Fruit fly (Drosophila melanogaster) whole organism, prepupa: ENCODE results near the gene gwl.
A peak's percentile ranks its signal among the peaks of the same experiment; 100 is the strongest.

ENCODE experiments used
- Blimp-1 ChIP-seq: fragments of 200-800 bp; sonication (Bioruptor generic); optimal IDR thresholded peaks from 3 replicates; lab custom pipeline; 2017; ENCODE audit warnings: missing biosample characterization, missing genetic modification characterization, mild to moderate bottlenecking, moderate library complexity, missing genetic modification reagents
- CG11294 ChIP-seq: fragments of 200-800 bp; sonication (Bioruptor generic); IDR thresholded peaks from 2 replicates; pipeline ENCODE4 v1.3.6; 2022; ENCODE audit warnings: missing biosample characterization, missing genetic modification characterization
- CG11762 ChIP-seq: fragments of 200-800 bp; sonication (Bioruptor generic); optimal IDR thresholded peaks from 3 replicates; lab custom pipeline; 2016; ENCODE audit warnings: missing biosample characterization, missing genetic modification characterization; ENCODE audit not compliant: insufficient read depth
- CG11902 ChIP-seq: fragments of 200-800 bp; sonication (Bioruptor generic); optimal IDR thresholded peaks from 3 replicates; lab custom pipeline; 2016; ENCODE audit warnings: missing biosample characterization, missing genetic modification characterization
- CG15336 ChIP-seq: fragments of 200-800 bp; sonication (Bioruptor generic); IDR thresholded peaks from 2 replicates; pipeline ENCODE4 v1.3.6; 2022; ENCODE audit warnings: missing biosample characterization, missing genetic modification characterization
- CG1621 ChIP-seq: fragments of 200-800 bp; sonication (Bioruptor generic); optimal IDR thresholded peaks from 3 replicates; lab custom pipeline; 2018; ENCODE audit warnings: missing biosample characterization, mild to moderate bottlenecking, missing genetic modification characterization
- CG16779 ChIP-seq: fragments of 200-800 bp; sonication (Bioruptor generic); optimal IDR thresholded peaks from 3 replicates; lab custom pipeline; 2017; ENCODE audit warnings: missing biosample characterization, mild to moderate bottlenecking, missing genetic modification characterization
- CG3032 ChIP-seq: fragments of 200-800 bp; optimal IDR thresholded peaks from 2 replicates; lab custom pipeline; 2019; ENCODE audit warnings: missing biosample characterization, mild to moderate bottlenecking, missing genetic modification characterization, moderate library complexity
- CG31627 ChIP-seq: fragments of 200-800 bp; sonication (Bioruptor generic); optimal IDR thresholded peaks from 3 replicates; lab custom pipeline; 2016; ENCODE audit warnings: missing biosample characterization, missing genetic modification characterization
- CG32006 ChIP-seq: fragments of 200-800 bp; sonication (Bioruptor generic); optimal IDR thresholded peaks from 3 replicates; lab custom pipeline; 2017; ENCODE audit warnings: missing biosample characterization, mild to moderate bottlenecking, missing genetic modification characterization
- CG34406 ChIP-seq: fragments of 200-800 bp; sonication (Bioruptor generic); optimal IDR thresholded peaks from 3 replicates; lab custom pipeline; 2016; ENCODE audit warnings: missing biosample characterization, missing genetic modification characterization
- CG4318 ChIP-seq: fragments of 200-800 bp; sonication (Bioruptor generic); optimal IDR thresholded peaks from 3 replicates; lab custom pipeline; 2017; ENCODE audit warnings: missing biosample characterization, mild to moderate bottlenecking, missing genetic modification characterization
- CG6163 ChIP-seq: fragments of 200-800 bp; sonication (Bioruptor generic); IDR thresholded peaks from 3 replicates; pipeline ENCODE4 v1.3.6; 2022; ENCODE audit warnings: missing biosample characterization, missing genetic modification characterization
- CG6276 ChIP-seq: fragments of 200-800 bp; sonication (Bioruptor generic); optimal IDR thresholded peaks from 2 replicates; lab custom pipeline; 2017; ENCODE audit warnings: missing biosample characterization, mild to moderate bottlenecking, missing genetic modification characterization
- CG6792 ChIP-seq: fragments of 200-800 bp; sonication (Bioruptor generic); optimal IDR thresholded peaks from 3 replicates; lab custom pipeline; 2016; ENCODE audit warnings: missing biosample characterization, missing genetic modification characterization
- CG6808 ChIP-seq: fragments of 200-800 bp; sonication (Bioruptor generic); optimal IDR thresholded peaks from 3 replicates; lab custom pipeline; 2017; ENCODE audit warnings: missing biosample characterization, missing genetic modification characterization, mild to moderate bottlenecking, moderate library complexity, missing genetic modification reagents
- CG6854 ChIP-seq: fragments of 200-800 bp; sonication (Bioruptor generic); optimal IDR thresholded peaks from 2 replicates; lab custom pipeline; 2017; ENCODE audit warnings: missing biosample characterization, mild to moderate bottlenecking, missing genetic modification characterization
- CG7368 ChIP-seq: fragments of 200-800 bp; sonication (Bioruptor generic); optimal IDR thresholded peaks from 3 replicates; lab custom pipeline; 2016; ENCODE audit warnings: missing biosample characterization, missing genetic modification characterization
- CG8119 ChIP-seq: fragments of 200-800 bp; sonication (Bioruptor generic); IDR thresholded peaks from 3 replicates; pipeline ENCODE4 v1.3.6; 2022; ENCODE audit warnings: missing biosample characterization, missing genetic modification characterization
- CG8319 ChIP-seq: fragments of 200-800 bp; sonication (Bioruptor generic); optimal IDR thresholded peaks from 3 replicates; lab custom pipeline; 2016; ENCODE audit warnings: missing biosample characterization, missing genetic modification characterization
- CG8632 ChIP-seq: fragments of 200-800 bp; sonication (Bioruptor generic); optimal IDR thresholded peaks from 3 replicates; lab custom pipeline; 2016; ENCODE audit warnings: missing biosample characterization, missing genetic modification characterization
- Eip75B ChIP-seq: fragments of 200-800 bp; sonication (Bioruptor generic); optimal IDR thresholded peaks from 3 replicates; lab custom pipeline; 2016; ENCODE audit warnings: missing biosample characterization, missing genetic modification characterization
- Eip93F ChIP-seq: fragments of 200-800 bp; sonication (Bioruptor generic); optimal IDR thresholded peaks from 2 replicates; lab custom pipeline; 2016; ENCODE audit warnings: missing biosample characterization, mild to moderate bottlenecking, missing genetic modification characterization
- Ets96B ChIP-seq: fragments of 200-800 bp; optimal IDR thresholded peaks from 2 replicates; lab custom pipeline; 2019; ENCODE audit warnings: missing biosample characterization, mild to moderate bottlenecking, missing genetic modification characterization, moderate library complexity
- Gug ChIP-seq: fragments of 200-800 bp; sonication (Bioruptor generic); IDR thresholded peaks from 2 replicates; pipeline ENCODE4 v1.3.6; 2022; ENCODE audit warnings: missing biosample characterization, missing genetic modification characterization
- Hr39 ChIP-seq: fragments of 200-800 bp; sonication (Bioruptor generic); optimal IDR thresholded peaks from 2 replicates; lab custom pipeline; 2016; ENCODE audit warnings: missing biosample characterization, missing genetic modification characterization
- Hr4 ChIP-seq: fragments of 200-800 bp; sonication (Bioruptor generic); optimal IDR thresholded peaks from 3 replicates; lab custom pipeline; 2016; ENCODE audit warnings: missing biosample characterization, missing genetic modification characterization
- Lpt ChIP-seq: fragments of 200-800 bp; sonication (Bioruptor generic); optimal IDR thresholded peaks from 3 replicates; lab custom pipeline; 2016; ENCODE audit warnings: missing biosample characterization, missing genetic modification characterization
- Met ChIP-seq: fragments of 200-800 bp; sonication (Bioruptor generic); optimal IDR thresholded peaks from 3 replicates; lab custom pipeline; 2016; ENCODE audit warnings: missing biosample characterization, missing genetic modification characterization
- OdsH ChIP-seq: fragments of 200-800 bp; sonication (Bioruptor generic); optimal IDR thresholded peaks from 3 replicates; lab custom pipeline; 2016; ENCODE audit warnings: missing biosample characterization, missing genetic modification characterization
- Smox ChIP-seq: fragments of 200-800 bp; sonication (Bioruptor generic); optimal IDR thresholded peaks from 3 replicates; lab custom pipeline; 2016; ENCODE audit warnings: missing biosample characterization, missing genetic modification characterization
- Sox102F ChIP-seq: fragments of 200-800 bp; sonication (Bioruptor generic); optimal IDR thresholded peaks from 2 replicates; lab custom pipeline; 2016; ENCODE audit warnings: missing biosample characterization, mild to moderate bottlenecking, missing genetic modification characterization
- Sox14 ChIP-seq: fragments of 200-800 bp; sonication (Bioruptor generic); optimal IDR thresholded peaks from 3 replicates; lab custom pipeline; 2016; ENCODE audit warnings: missing biosample characterization, missing genetic modification characterization
- achi ChIP-seq: fragments of 200-800 bp; sonication (Bioruptor generic); optimal IDR thresholded peaks from 3 replicates; lab custom pipeline; 2016; ENCODE audit warnings: missing biosample characterization, missing genetic modification characterization
- acj6 ChIP-seq: fragments of 200-800 bp; sonication (Bioruptor generic); optimal IDR thresholded peaks from 3 replicates; lab custom pipeline; 2016; ENCODE audit warnings: missing biosample characterization, missing genetic modification characterization
- dac ChIP-seq: fragments of 200-800 bp; sonication (Bioruptor generic); optimal IDR thresholded peaks from 2 replicates; lab custom pipeline; 2017; ENCODE audit warnings: missing biosample characterization, mild to moderate bottlenecking, missing genetic modification characterization
- esn ChIP-seq: fragments of 200-800 bp; sonication (Bioruptor generic); optimal IDR thresholded peaks from 2 replicates; lab custom pipeline; 2016; ENCODE audit warnings: missing biosample characterization, mild to moderate bottlenecking, missing genetic modification characterization, moderate library complexity
- fd59A ChIP-seq: fragments of 200-800 bp; sonication (Bioruptor generic); optimal IDR thresholded peaks from 2 replicates; lab custom pipeline; 2017; ENCODE audit warnings: missing biosample characterization, mild to moderate bottlenecking, missing genetic modification characterization, missing genetic modification reagents
- fd85E ChIP-seq: fragments of 200-800 bp; sonication (Bioruptor generic); optimal IDR thresholded peaks from 3 replicates; lab custom pipeline; 2016; ENCODE audit warnings: missing biosample characterization, missing genetic modification characterization
- lz ChIP-seq: fragments of 200-800 bp; sonication (Bioruptor generic); optimal IDR thresholded peaks from 3 replicates; lab custom pipeline; 2016; ENCODE audit warnings: missing biosample characterization, missing genetic modification characterization
- salr ChIP-seq, 2 experiments: fragments of 200-800 bp; sonication (Bioruptor generic); optimal IDR thresholded peaks; 3 replicates each; lab custom pipeline; 2016 to 2018; ENCODE audit warnings: missing biosample characterization in 2 of 2, missing genetic modification characterization in 2 of 2, mild to moderate bottlenecking in 1 of 2
- spab ChIP-seq: fragments of 200-800 bp; sonication (Bioruptor generic); optimal IDR thresholded peaks from 2 replicates; lab custom pipeline; 2017; ENCODE audit warnings: missing biosample characterization, mild to moderate bottlenecking, missing genetic modification characterization, missing genetic modification reagents
- ss ChIP-seq, 2 experiments: fragments of 200-800 bp; sonication (Bioruptor generic); optimal IDR thresholded peaks; 2 replicates in 1 of 2; 3 replicates in 1 of 2; lab custom pipeline; 2017 to 2018; ENCODE audit warnings: mild to moderate bottlenecking in 2 of 2, missing biosample characterization in 2 of 2, missing genetic modification characterization in 2 of 2, moderate library complexity in 1 of 2
- svp ChIP-seq: fragments of 200-800 bp; sonication (Bioruptor generic); peaks from one replicate; lab custom pipeline; 2016; ENCODE audit warnings: missing biosample characterization, missing genetic modification characterization
- topi ChIP-seq: fragments of 200-800 bp; sonication (Bioruptor generic); optimal IDR thresholded peaks from 3 replicates; lab custom pipeline; 2016; ENCODE audit warnings: missing biosample characterization, missing genetic modification characterization
- vri ChIP-seq: fragments of 200-800 bp; sonication (Bioruptor generic); optimal IDR thresholded peaks from 3 replicates; lab custom pipeline; 2016; ENCODE audit warnings: missing biosample characterization, mild to moderate bottlenecking, missing genetic modification characterization

Gene gwl

dm6 chr3R:18742358-18743269 lies 3.6 kb upstream of the gwl start (continued):
- TF ChIP-seq Smox (GFP tag; lab: Kevin White, UChicago), result peak; percentile 75
- no peak for TF ChIP-seq dac (GFP tag; lab: Kevin White, UChicago)
- TF ChIP-seq Lpt (GFP tag; lab: Kevin White, UChicago), result no peak
- no peak for TF ChIP-seq fd59A (GFP tag; lab: Kevin White, UChicago)
- peak; percentile 49 for TF ChIP-seq OdsH (GFP tag; lab: Kevin White, UChicago)
- no peak for TF ChIP-seq CG11762 (GFP tag; lab: Kevin White, UChicago)
- no peak for TF ChIP-seq CG6854 (GFP tag; lab: Kevin White, UChicago)
- TF ChIP-seq Ets96B, result no peak
- TF ChIP-seq Met, result peak; percentile 69
- TF ChIP-seq lz (GFP tag; lab: Kevin White, UChicago), result peak; percentile 51

dm6 chr3R:18743270-18743922 lies 2.8 kb upstream of the gwl start, which contains the start of gene Mekk1:
TSS of gene Mekk1 (minus strand) at chr3R:18743594.
- TF ChIP-seq achi (GFP tag; lab: Kevin White, UChicago) (peak; percentile 45), CG8319 (GFP tag; lab: Kevin White, UChicago) (peak; percentile 30), CG6792 (GFP tag; lab: Kevin White, UChicago) (peak; percentile 9), Sox14 (GFP tag; lab: Kevin White, UChicago) (peak; percentile 55), esn (GFP tag; lab: Kevin White, UChicago) (peak; percentile 67), CG16779 (tag; lab: Kevin White, UChicago) (no peak), Sox102F (GFP tag; lab: Kevin White, UChicago) (no peak), CG6276 (GFP tag; lab: Kevin White, UChicago) (no peak), CG6808 (GFP tag; lab: Kevin White, UChicago) (peak; percentile 58), CG1621 (tag; lab: Kevin White, UChicago) (no peak), Eip93F (no peak), spab (GFP tag; lab: Kevin White, UChicago) (peak; percentile 4), CG8119 (peak; percentile 40; the same call in 1 of the 3 replicates), topi (GFP tag; lab: Kevin White, UChicago) (peak; percentile 23), fd85E (GFP tag; lab: Kevin White, UChicago) (no peak), CG34406 (GFP tag; lab: Kevin White, UChicago) (no peak), acj6 (peak; percentile 59), CG11902 (GFP tag; lab: Kevin White, UChicago) (peak; percentile 12), Eip75B (GFP tag; lab: Kevin White, UChicago) (peak; percentile 46), fd59A (GFP tag; lab: Kevin White, UChicago) (peak; percentile 24), CG6163 (GFP tag; lab: Robert Waterston, UW) (0 out of 3 replicates have a peak, but pooled peaks have one; percentile 40), Hr39 (peak; percentile 61), CG3032 (tag; lab: Kevin White, UChicago) (peak; percentile 54), OdsH (GFP tag; lab: Kevin White, UChicago) (peak; percentile 43), salr (GFP tag; optimal IDR thresholded peaks at IDR 0.05; lab: Kevin White, UChicago) (no peak), CG11294 (GFP tag; lab: Robert Waterston, UW) (no peak), CG4318 (peak; percentile 13), vri (no peak), Ets96B (peak; percentile 32), Hr4 (GFP tag; lab: Kevin White, UChicago) (peak; percentile 70), CG32006 (GFP tag; lab: Kevin White, UChicago) (peak; percentile 44), svp (GFP tag; lab: Kevin White, UChicago) (peak; percentile 79), dac (GFP tag; lab: Kevin White, UChicago) (no peak), CG7368 (GFP tag; lab: Kevin White, UChicago) (peak; percentile 19), ss (GFP tag; optimal IDR thresholded peaks at IDR 0.05; lab: Kevin White, UChicago) (peak; percentile 54 to 55), CG31627 (GFP tag; lab: Kevin White, UChicago) (peak; percentile 59), Blimp-1 (GFP tag; lab: Kevin White, UChicago) (no peak), Gug (GFP tag; lab: Robert Waterston, UW) (0 out of 2 replicates have a peak, but pooled peaks have one; percentile 30), Lpt (GFP tag; lab: Kevin White, UChicago) (peak; percentile 9), CG8632 (GFP tag; lab: Kevin White, UChicago) (no peak), CG15336 (GFP tag; lab: Robert Waterston, UW) (peak; percentile 38; the same call in 1 of the 2 replicates)
